Worm (Caenorhabditis elegans) whole organism, midembryonic: ENCODE results near the gene sam-10.

Experiments
- klf-2 ChIP-seq: fragments of 200-800 bp; sonication (Bioruptor generic); conservative IDR thresholded peaks from 2 replicates; pipeline ENCODE4 v1.3.6; 2022; ENCODE audit warnings: missing genetic modification reagents, missing genetic modification characterization, missing compliant biosample characterization
- tab-1 ChIP-seq: fragments of 200-800 bp; sonication (Bioruptor generic); IDR thresholded peaks from 2 replicates; pipeline ENCODE4 v1.3.6; 2022; ENCODE audit warnings: missing genetic modification characterization, missing compliant biosample characterization
- ztf-29 ChIP-seq: fragments of 200-800 bp; sonication (Bioruptor generic); IDR thresholded peaks from 2 replicates; pipeline ENCODE4 v1.3.6; 2022; ENCODE audit warnings: missing genetic modification reagents, missing genetic modification characterization, missing compliant biosample characterization

DNA sequence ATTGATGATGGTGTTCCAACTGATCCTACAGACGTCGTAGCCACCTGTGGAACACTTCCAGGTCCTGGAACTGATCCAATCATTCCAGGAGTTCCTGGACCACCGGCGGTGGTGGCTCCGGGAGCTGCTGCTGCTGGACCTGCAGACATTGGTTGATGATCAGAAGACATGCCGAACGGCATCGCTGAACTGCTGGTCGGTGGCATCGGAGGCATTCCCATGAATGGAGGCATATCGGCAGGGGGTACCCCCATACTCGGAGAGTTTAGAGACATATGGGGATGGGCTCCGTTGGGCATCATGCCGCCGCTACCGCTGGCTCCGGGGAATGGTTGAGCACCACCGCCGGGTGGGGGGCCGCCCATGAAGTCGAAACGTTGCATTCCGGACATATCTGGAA, 5.0 kb downstream of the sam-10 start:
- no peak for TF ChIP-seq ztf-29 (GFP tag; lab: Robert Waterston, UW)
- TF ChIP-seq klf-2 (GFP tag; lab: Robert Waterston, UW) = 0 out of 2 replicates have a peak, but pooled peaks have one; percentile 22
- TF ChIP-seq tab-1 (GFP tag; lab: Robert Waterston, UW) = no peak
